Fruit fly (Drosophila melanogaster) whole organism: Measurements from ENCODE around the gene Vtld.
"Not testable (repeated sequence)": the region's sequence is repeated elsewhere in the genome, so short reads cannot be mapped to it uniquely, and the experiment has no call there.

Source experiments
- EcR ChIP-seq, 2 experiments: fragments of >200 bp; optimal IDR thresholded peaks; 2 replicates each; lab custom pipeline; 2017; ENCODE audit warnings: missing biosample characterization in 2 of 2, missing genetic modification characterization in 2 of 2, missing genetic modification reagents in 2 of 2
- pan ChIP-seq: fragments of >200 bp; optimal IDR thresholded peaks from 2 replicates; lab custom pipeline; 2017
- psq ChIP-seq: fragments of >200 bp; optimal IDR thresholded peaks from 2 replicates; lab custom pipeline; 2017
- usp ChIP-seq: fragments of >200 bp; optimal IDR thresholded peaks from 2 replicates; lab custom pipeline; 2017; ENCODE audit warnings: missing biosample characterization, missing genetic modification characterization, mixed read lengths

DNA sequence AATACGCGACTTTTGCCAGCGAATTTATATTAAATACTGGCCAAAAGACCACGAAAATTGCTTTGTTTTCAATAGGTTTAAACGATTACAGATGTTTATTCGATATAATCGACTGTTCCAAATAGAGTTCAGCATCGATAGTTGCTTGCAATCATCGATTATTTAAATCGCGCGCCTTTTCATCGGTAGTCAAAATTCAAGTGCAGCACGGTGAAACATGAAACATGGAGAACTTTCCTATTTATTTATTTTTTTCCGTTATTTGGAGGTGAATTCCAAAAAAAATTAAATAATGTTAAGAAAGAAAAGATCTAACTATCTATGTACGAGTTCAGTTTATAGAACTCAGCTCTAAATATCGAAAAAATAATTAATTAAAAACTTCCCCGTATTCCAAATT, 10.6 kb upstream of the Vtld start, which contains the start of gene CG42638:
- TF ChIP-seq psq (lab: Kevin White, UChicago); pan; usp (GFP tag; lab: Kevin White, UChicago); EcR (GFP tag; optimal IDR thresholded peaks at IDR 0.05; lab: Kevin White, UChicago): not testable (repeated sequence)
